Worm (Caenorhabditis elegans): ENCODE measurements around the gene F09C6.14.

DNA sequence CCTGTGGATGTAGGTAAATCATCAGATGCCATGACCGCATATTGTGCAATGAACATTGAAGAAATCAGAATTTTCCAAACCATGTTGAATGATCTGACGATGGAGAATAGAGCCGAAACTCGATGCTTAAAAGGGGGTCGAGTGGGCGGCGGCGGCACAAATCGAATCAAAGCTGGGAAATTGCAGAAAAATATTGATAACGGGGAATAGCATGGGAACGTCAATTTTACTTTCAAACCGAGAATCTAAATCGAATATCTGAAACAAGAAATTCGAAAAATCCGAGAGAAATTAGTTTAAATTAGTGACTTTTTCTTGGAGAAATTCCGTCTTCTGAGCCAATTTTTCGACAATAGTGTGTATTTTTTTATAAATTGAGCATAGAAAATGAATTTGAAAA lies 35.3 kb downstream of the F09C6.14 start, which contains the start of gene F09C6.10:
- TF ChIP-seq ref-1 (GFP tag; conservative IDR thresholded peaks at IDR 0.05) (no peak), T22C8.4 (GFP tag; IDR thresholded peaks at IDR 0.05) (no peak), ztf-29 (GFP tag; IDR thresholded peaks at IDR 0.05) (no peak), klf-2 (GFP tag; conservative IDR thresholded peaks at IDR 0.05) (no peak), tab-1 (GFP tag; IDR thresholded peaks at IDR 0.05) (no peak), med-1 (GFP tag; optimal IDR thresholded peaks at IDR 0.05; ENCODE audit: insufficient read depth) (no peak)

All from whole organism, midembryonic.